Worm (Caenorhabditis elegans) whole organism, L3 larva: ENCODE results near the gene F26A1.8.

Source experiments
- R02D3.7 ChIP-seq: fragments of 150-350 bp; optimal IDR thresholded peaks from 2 replicates; lab custom pipeline; 2014; ENCODE audit warnings: missing biosample characterization, missing genetic modification characterization
- ama-1 ChIP-seq: fragments of 150-350 bp; optimal IDR thresholded peaks from 2 replicates; lab custom pipeline; 2018
- ceh-16 ChIP-seq: sonication (generic microtip); optimal IDR thresholded peaks from 2 replicates; lab custom pipeline; 2017; ENCODE audit warnings: missing biosample characterization, missing genetic modification characterization
- ceh-28 ChIP-seq: fragments of 150-350 bp; optimal IDR thresholded peaks from 2 replicates; lab custom pipeline; 2014; ENCODE audit warnings: missing biosample characterization, missing genetic modification reagents, missing genetic modification characterization
- ceh-9 ChIP-seq: sonication (generic microtip); optimal IDR thresholded peaks from 2 replicates; lab custom pipeline; 2018; ENCODE audit warnings: missing biosample characterization, missing genetic modification characterization
- daf-12 ChIP-seq: fragments of 150-350 bp; optimal IDR thresholded peaks from 2 replicates; lab custom pipeline; 2014; ENCODE audit warnings: missing biosample characterization, missing genetic modification reagents, missing genetic modification characterization
- elt-1 ChIP-seq: fragments of 150-350 bp; optimal IDR thresholded peaks from 2 replicates; lab custom pipeline; 2014; ENCODE audit warnings: missing biosample characterization, missing genetic modification characterization
- elt-2 ChIP-seq: sonication (generic microtip); optimal IDR thresholded peaks from 2 replicates; lab custom pipeline; 2016; ENCODE audit warnings: missing genetic modification reagents, mild to moderate bottlenecking, missing genetic modification characterization, missing compliant biosample characterization
- elt-3 ChIP-seq, 3 experiments: fragments of 150-350 bp in 1 of 3; sonication (generic microtip) in 2 of 3; optimal IDR thresholded peaks; 2 replicates in 2 of 3; 4 replicates in 1 of 3; lab custom pipeline; 2014 to 2017; ENCODE audit warnings: missing biosample characterization in 3 of 3, missing genetic modification characterization in 3 of 3
- eor-1 ChIP-seq, 2 experiments: fragments of 150-350 bp; optimal IDR thresholded peaks; 2 replicates each; lab custom pipeline; 2014 to 2018; ENCODE audit warnings: missing biosample characterization in 2 of 2, missing genetic modification characterization in 2 of 2
- fkh-10 ChIP-seq: sonication (generic microtip); optimal IDR thresholded peaks from 2 replicates; lab custom pipeline; 2017; ENCODE audit warnings: missing biosample characterization, missing genetic modification reagents, missing genetic modification characterization
- fkh-2 ChIP-seq: fragments of 150-350 bp; optimal IDR thresholded peaks from 2 replicates; lab custom pipeline; 2014; ENCODE audit warnings: missing biosample characterization, missing genetic modification reagents, missing genetic modification characterization
- fos-1 ChIP-seq: fragments of 150-350 bp; optimal IDR thresholded peaks from 2 replicates; lab custom pipeline; 2014; ENCODE audit warnings: missing biosample characterization, missing genetic modification characterization
- hmg-11 ChIP-seq: sonication (generic microtip); optimal IDR thresholded peaks from 2 replicates; lab custom pipeline; 2016; ENCODE audit warnings: missing genetic modification characterization, missing compliant biosample characterization
- jun-1 ChIP-seq: fragments of 150-350 bp; optimal IDR thresholded peaks from 2 replicates; lab custom pipeline; 2014; ENCODE audit warnings: missing biosample characterization, missing genetic modification reagents, missing genetic modification characterization
- lin-15B ChIP-seq: fragments of 150-350 bp; optimal IDR thresholded peaks from 2 replicates; lab custom pipeline; 2014; ENCODE audit warnings: missing biosample characterization, missing genetic modification characterization
- lin-39 ChIP-seq: fragments of 150-350 bp; optimal IDR thresholded peaks from 2 replicates; lab custom pipeline; 2018; ENCODE audit warnings: missing biosample characterization, missing genetic modification reagents, missing genetic modification characterization
- lsy-12 ChIP-seq: sonication (generic microtip); optimal IDR thresholded peaks from 2 replicates; lab custom pipeline; 2016; ENCODE audit warnings: mild to moderate bottlenecking, missing genetic modification characterization, missing compliant biosample characterization
- mdl-1 ChIP-seq: fragments of 150-350 bp; optimal IDR thresholded peaks from 2 replicates; lab custom pipeline; 2014; ENCODE audit warnings: missing biosample characterization, missing genetic modification characterization
- mml-1 ChIP-seq: fragments of 150-350 bp; sonication (generic microtip); optimal IDR thresholded peaks from 3 replicates; lab custom pipeline; 2014; ENCODE audit warnings: missing biosample characterization, missing genetic modification characterization
- nhr-11 ChIP-seq: fragments of 150-350 bp; optimal IDR thresholded peaks from 2 replicates; lab custom pipeline; 2014; ENCODE audit warnings: missing biosample characterization, missing genetic modification characterization
- nhr-12 ChIP-seq: fragments of 150-350 bp; optimal IDR thresholded peaks from 2 replicates; lab custom pipeline; 2014; ENCODE audit warnings: missing biosample characterization, missing genetic modification characterization
- nhr-23 ChIP-seq: fragments of 150-350 bp; optimal IDR thresholded peaks from 2 replicates; lab custom pipeline; 2014; ENCODE audit warnings: missing biosample characterization, missing genetic modification reagents, missing genetic modification characterization
- nhr-237 ChIP-seq: fragments of 150-350 bp; optimal IDR thresholded peaks from 2 replicates; lab custom pipeline; 2014; ENCODE audit warnings: missing biosample characterization, missing genetic modification characterization
- nhr-25 ChIP-seq: sonication (generic microtip); optimal IDR thresholded peaks from 2 replicates; lab custom pipeline; 2017; ENCODE audit warnings: missing biosample characterization, missing genetic modification characterization
- nhr-28 ChIP-seq: fragments of 150-350 bp; optimal IDR thresholded peaks from 2 replicates; lab custom pipeline; 2014; ENCODE audit warnings: missing biosample characterization, missing genetic modification characterization
- nhr-43 ChIP-seq: sonication (generic microtip); optimal IDR thresholded peaks from 2 replicates; lab custom pipeline; 2016; ENCODE audit warnings: mild to moderate bottlenecking, missing genetic modification characterization, missing compliant biosample characterization; ENCODE audit not compliant: poor library complexity, severe bottlenecking
- nhr-67 ChIP-seq: fragments of 150-350 bp; optimal IDR thresholded peaks from 2 replicates; lab custom pipeline; 2014; ENCODE audit warnings: missing biosample characterization, missing genetic modification characterization
- nhr-76 ChIP-seq: fragments of 150-350 bp; sonication (generic microtip); optimal IDR thresholded peaks from 5 replicates; lab custom pipeline; 2014; ENCODE audit warnings: missing biosample characterization, missing genetic modification characterization
- nhr-77 ChIP-seq: fragments of 150-350 bp; optimal IDR thresholded peaks from 2 replicates; lab custom pipeline; 2014; ENCODE audit warnings: missing biosample characterization, missing genetic modification characterization
- pha-4 ChIP-seq: fragments of 150-350 bp; optimal IDR thresholded peaks from 2 replicates; lab custom pipeline; 2014; ENCODE audit warnings: missing biosample characterization, missing genetic modification reagents, missing genetic modification characterization
- sea-2 ChIP-seq: fragments of 150-350 bp; sonication (generic microtip); optimal IDR thresholded peaks from 4 replicates; lab custom pipeline; 2014; ENCODE audit warnings: missing biosample characterization, missing genetic modification reagents, missing genetic modification characterization
- skn-1 ChIP-seq: fragments of 150-350 bp; optimal IDR thresholded peaks from 2 replicates; lab custom pipeline; 2014; ENCODE audit warnings: missing biosample characterization, missing genetic modification characterization
- tbx-2 ChIP-seq: sonication (generic microtip); optimal IDR thresholded peaks from 2 replicates; lab custom pipeline; 2016; ENCODE audit warnings: mild to moderate bottlenecking, missing genetic modification characterization, missing compliant biosample characterization
- unc-62 ChIP-seq: fragments of 150-350 bp; sonication (generic microtip); optimal IDR thresholded peaks from 4 replicates; lab custom pipeline; 2014; ENCODE audit warnings: missing biosample characterization, missing genetic modification reagents, missing genetic modification characterization
- zag-1 ChIP-seq: fragments of 150-350 bp; optimal IDR thresholded peaks from 2 replicates; lab custom pipeline; 2014; ENCODE audit warnings: missing biosample characterization, missing genetic modification characterization
- ztf-4 ChIP-seq: fragments of 150-350 bp; optimal IDR thresholded peaks from 2 replicates; lab custom pipeline; 2014; ENCODE audit warnings: missing biosample characterization, missing genetic modification characterization

F26A1.8 gene

DNA sequence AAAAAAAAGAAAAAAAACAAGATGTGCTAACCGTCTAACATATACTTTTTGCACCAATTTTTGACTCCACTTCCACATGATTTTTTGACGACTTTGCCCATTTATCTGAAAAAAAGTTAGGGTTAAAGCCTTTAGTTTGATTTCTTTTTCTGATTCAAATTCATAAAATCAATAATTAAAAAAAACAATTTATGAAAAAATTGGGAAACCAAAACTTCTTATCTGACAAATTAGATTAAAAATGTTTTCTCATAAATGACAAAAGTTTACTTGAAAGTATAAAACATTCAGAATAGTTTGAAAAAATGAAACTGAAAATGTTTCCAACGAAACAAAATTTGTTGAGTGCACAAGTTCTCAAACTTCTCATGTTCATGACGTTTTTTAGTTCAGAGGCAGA lies 2.2 kb downstream of the F26A1.8 start, which contains the start of gene F26A1.7:
F26A1.7 (minus strand) TSS at position 101 of the 400 bp plus-strand sequence.
- TF ChIP-seq nhr-76 = no peak
- no peak for TF ChIP-seq ceh-9 (tag; lab: Kevin White, UChicago)
- TF ChIP-seq nhr-12 (tag; lab: Kevin White, UChicago) = no peak

DNA sequence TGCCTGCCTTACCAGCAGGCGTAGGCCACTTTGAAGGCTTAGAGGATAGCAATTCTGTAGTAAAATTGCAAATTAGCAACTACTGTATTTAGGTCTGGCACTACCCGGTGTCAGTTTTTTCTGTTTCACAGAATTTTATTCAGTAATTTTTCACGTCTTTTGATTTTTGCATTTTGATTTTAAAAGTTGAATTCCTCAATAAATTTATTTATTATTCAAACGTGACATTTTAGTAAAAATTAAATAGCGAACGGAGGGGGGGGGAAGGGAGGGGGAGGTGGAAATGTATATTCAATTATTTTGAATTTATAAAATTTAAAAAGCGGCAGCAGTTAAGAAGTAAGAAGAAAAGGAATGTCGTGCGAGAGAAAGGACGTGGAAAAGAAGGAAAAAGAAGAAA lies 4.8 kb downstream of the F26A1.8 start, which contains the start of gene F26A1.4:
F26A1.4 (plus strand) TSS at position 301 of the 400 bp plus-strand sequence.
- TF ChIP-seq mml-1 (tag; lab: Kevin White, UChicago) = no peak
- no peak for TF ChIP-seq skn-1 (tag; lab: Kevin White, UChicago)
- TF ChIP-seq hmg-11 (tag; lab: Kevin White, UChicago) = no peak
- no peak for TF ChIP-seq nhr-28 (tag; lab: Kevin White, UChicago)
- TF ChIP-seq ceh-9 (tag; lab: Kevin White, UChicago) = no peak
- TF ChIP-seq elt-2 (tag; lab: Kevin White, UChicago) = no peak
- no peak for TF ChIP-seq nhr-76
- no peak for TF ChIP-seq nhr-25 (tag; lab: Kevin White, UChicago)
- TF ChIP-seq ceh-28 (tag; lab: Kevin White, UChicago) = no peak
- TF ChIP-seq fos-1 (tag; lab: Kevin White, UChicago) = no peak
- TF ChIP-seq zag-1 (tag; lab: Kevin White, UChicago) = no peak
- no peak for TF ChIP-seq tbx-2 (tag; lab: Kevin White, UChicago)
- TF ChIP-seq nhr-12 (tag; lab: Kevin White, UChicago) = no peak
- no peak for TF ChIP-seq fkh-10
- TF ChIP-seq nhr-43 (tag; lab: Kevin White, UChicago) = no peak
- no peak for TF ChIP-seq elt-1 (tag; lab: Kevin White, UChicago)
- TF ChIP-seq nhr-77 (tag; lab: Kevin White, UChicago) = no peak
- no peak for TF ChIP-seq R02D3.7 (tag; lab: Kevin White, UChicago)
- no peak for TF ChIP-seq daf-12 (tag; lab: Kevin White, UChicago)

DNA sequence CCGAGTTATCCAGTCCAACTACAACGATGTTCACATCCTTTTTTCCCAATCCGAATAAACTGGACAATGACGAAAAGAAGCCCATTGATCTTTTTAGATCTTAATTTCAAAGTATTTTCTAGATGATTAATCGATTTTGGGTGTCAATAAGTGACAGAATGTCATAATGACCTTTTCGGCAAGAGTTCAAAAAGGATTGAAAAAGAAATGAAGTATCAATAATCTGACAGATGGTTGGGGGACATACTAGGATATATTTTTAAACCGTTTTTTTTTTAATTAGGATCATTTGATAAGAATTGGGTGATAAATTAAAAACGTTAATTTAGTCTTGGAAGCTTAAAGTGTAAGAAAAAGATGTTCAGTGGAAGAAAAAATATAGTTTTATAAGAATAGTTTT lies 7.3 kb downstream of the F26A1.8 start, which contains the start of gene arl-6:
arl-6 (minus strand) TSS at position 101 of the 400 bp plus-strand sequence.
- TF ChIP-seq lsy-12 (tag; lab: Kevin White, UChicago) (no peak), unc-62 (GFP tag; lab: Kevin White, UChicago) (no peak), tbx-2 (tag; lab: Kevin White, UChicago) (no peak), lin-15B (tag; lab: Kevin White, UChicago) (no peak), nhr-43 (tag; lab: Kevin White, UChicago) (no peak), sea-2 (GFP tag; lab: Kevin White, UChicago) (no peak), nhr-11 (no peak), nhr-23 (tag; lab: Kevin White, UChicago) (no peak), eor-1 (tag; optimal IDR thresholded peaks at IDR 0.05; lab: Kevin White, UChicago) (no peak), lin-39 (tag; lab: Kevin White, UChicago) (no peak), ceh-9 (tag; lab: Kevin White, UChicago) (no peak), ztf-4 (no peak), nhr-28 (tag; lab: Kevin White, UChicago) (no peak), nhr-237 (tag; lab: Kevin White, UChicago) (no peak), elt-1 (tag; lab: Kevin White, UChicago) (no peak), nhr-67 (tag; lab: Kevin White, UChicago) (no peak)

DNA sequence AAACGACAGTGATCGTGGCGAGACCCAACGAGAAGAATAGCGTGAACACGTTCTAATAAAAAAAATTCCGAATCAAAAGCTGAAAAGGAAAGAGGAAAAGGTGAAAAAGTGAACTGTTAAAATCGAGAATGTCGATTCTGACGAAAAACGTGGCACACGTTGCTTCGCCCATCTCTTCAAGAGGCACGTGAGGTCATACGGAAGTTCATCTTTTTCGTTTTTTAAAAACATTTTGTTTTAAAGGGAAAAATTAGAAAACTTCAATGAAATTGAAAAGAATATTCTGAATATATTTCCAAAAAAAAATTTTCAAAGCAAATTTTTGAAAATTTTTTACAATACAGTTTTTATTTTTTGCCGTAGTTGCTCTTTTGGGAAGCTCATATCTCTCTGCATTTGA lies 10.8 kb downstream of the F26A1.8 start, which contains the start of gene C38D4.7:
C38D4.7 (minus strand) TSS at position 101 of the 400 bp plus-strand sequence.
- TF ChIP-seq daf-12 (tag; lab: Kevin White, UChicago) (no peak), jun-1 (tag; lab: Kevin White, UChicago) (no peak), ceh-28 (tag; lab: Kevin White, UChicago) (no peak), fkh-2 (tag; lab: Kevin White, UChicago) (no peak), fos-1 (tag; lab: Kevin White, UChicago) (no peak), ceh-9 (tag; lab: Kevin White, UChicago) (no peak), ama-1 (lab: Kevin White, UChicago) (no peak), pha-4 (tag; lab: Kevin White, UChicago) (no peak), nhr-12 (tag; lab: Kevin White, UChicago) (no peak), ceh-16 (tag; lab: Kevin White, UChicago) (no peak), mdl-1 (no peak), lsy-12 (tag; lab: Kevin White, UChicago) (no peak), skn-1 (tag; lab: Kevin White, UChicago) (no peak), nhr-43 (tag; lab: Kevin White, UChicago) (no peak), nhr-23 (tag; lab: Kevin White, UChicago) (no peak), zag-1 (tag; lab: Kevin White, UChicago) (no peak), elt-3 (tag; optimal IDR thresholded peaks at IDR 0.05; lab: Kevin White, UChicago) (no peak)
